Worm (Caenorhabditis elegans) whole organism, midembryonic: ENCODE measurements around the gene R11D1.2.

ENCODE experiments used
- T22C8.4 ChIP-seq: fragments of 200-800 bp; sonication (Bioruptor generic); IDR thresholded peaks from 2 replicates; pipeline ENCODE4 v1.3.6; 2022; ENCODE audit warnings: missing genetic modification characterization, missing compliant biosample characterization
- cog-1 ChIP-seq: sonication (generic microtip); optimal IDR thresholded peaks from 2 replicates; lab custom pipeline; 2016; ENCODE audit warnings: missing genetic modification characterization, missing compliant biosample characterization
- flt-1 ChIP-seq: fragments of 200-800 bp; sonication (Bioruptor generic); IDR thresholded peaks from 2 replicates; pipeline ENCODE4 v1.3.6; 2022; ENCODE audit warnings: missing genetic modification characterization, missing compliant biosample characterization
- klf-2 ChIP-seq: fragments of 200-800 bp; sonication (Bioruptor generic); conservative IDR thresholded peaks from 2 replicates; pipeline ENCODE4 v1.3.6; 2022; ENCODE audit warnings: missing genetic modification reagents, missing genetic modification characterization, missing compliant biosample characterization
- med-1 ChIP-seq: sonication (generic microtip); optimal IDR thresholded peaks from 2 replicates; lab custom pipeline; 2017; ENCODE audit warnings: missing genetic modification characterization, mild to moderate bottlenecking, missing compliant biosample characterization, antibody characterized with exemption, missing genetic modification reagents; ENCODE audit not compliant: insufficient read depth
- ref-1 ChIP-seq: fragments of 200-800 bp; sonication (Bioruptor generic); conservative IDR thresholded peaks from 2 replicates; pipeline ENCODE4 v1.3.6; 2022; ENCODE audit warnings: missing genetic modification reagents, missing genetic modification characterization, missing compliant biosample characterization
- ztf-23 ChIP-seq: fragments of 200-800 bp; sonication (Bioruptor generic); IDR thresholded peaks from 2 replicates; pipeline ENCODE4 v1.3.6; 2022; ENCODE audit warnings: missing genetic modification reagents, missing genetic modification characterization, missing compliant biosample characterization
- ztf-29 ChIP-seq: fragments of 200-800 bp; sonication (Bioruptor generic); IDR thresholded peaks from 2 replicates; pipeline ENCODE4 v1.3.6; 2022; ENCODE audit warnings: missing genetic modification reagents, missing genetic modification characterization, missing compliant biosample characterization

DNA sequence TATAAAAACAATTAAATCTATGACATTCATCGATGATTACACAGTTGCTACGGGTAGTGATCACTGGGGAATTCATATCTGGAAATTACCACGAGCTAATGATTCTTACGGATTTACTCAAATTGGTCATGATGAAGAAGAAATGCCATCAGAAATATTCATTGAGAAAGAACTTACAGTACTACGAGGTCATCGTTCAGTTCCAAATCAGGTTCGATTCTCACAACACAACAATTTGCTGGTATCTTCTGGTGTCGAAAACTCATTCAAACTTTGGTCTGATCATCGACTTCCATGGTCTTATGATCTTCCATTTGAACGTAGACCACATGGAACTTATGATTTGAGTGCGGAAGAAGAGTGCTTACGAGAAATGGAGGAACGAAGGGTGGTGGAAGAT is 1.9 kb upstream of the R11D1.2 start:
- no peak for TF ChIP-seq klf-2 (GFP tag; lab: Robert Waterston, UW)
- no peak for TF ChIP-seq ztf-23 (GFP tag; lab: Robert Waterston, UW)
- no peak for TF ChIP-seq ztf-29 (GFP tag; lab: Robert Waterston, UW)
- TF ChIP-seq flt-1 (GFP tag; lab: Robert Waterston, UW), result no peak
- TF ChIP-seq T22C8.4, result no peak
- no peak for TF ChIP-seq cog-1
- TF ChIP-seq med-1 (GFP tag; lab: Kevin White, UChicago), result no peak
- no peak for TF ChIP-seq ref-1
